Worm (Caenorhabditis elegans): ENCODE measurements around the gene clc-19.

The clc-19 gene

DNA sequence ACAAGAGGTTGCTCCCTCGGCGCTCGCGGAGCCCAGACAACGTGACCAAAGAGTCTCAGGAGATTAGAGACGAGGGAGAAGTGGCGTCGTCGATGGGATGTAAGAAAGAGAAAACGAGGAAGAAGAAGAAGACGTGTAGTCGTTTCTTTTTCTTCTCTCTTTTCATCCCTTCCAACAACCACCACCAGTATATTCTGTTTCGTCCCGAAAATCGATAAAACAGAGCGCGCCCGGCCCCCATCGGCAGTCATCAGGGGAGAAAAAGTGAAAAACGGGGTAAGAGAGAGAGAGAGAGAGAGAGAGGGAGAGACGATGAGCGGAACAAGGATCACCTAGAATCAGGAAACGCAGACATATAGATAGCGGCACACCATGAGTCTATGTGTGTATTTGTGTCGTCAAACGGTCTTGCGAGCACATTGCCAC is 14.5 kb upstream of the clc-19 start:
- peak; percentile 79 for TF ChIP-seq egl-13 (tag; optimal IDR thresholded peaks at IDR 0.05)
- no peak for TF ChIP-seq hpl-2 (GFP tag; optimal IDR thresholded peaks at IDR 0.05)
- no peak for TF ChIP-seq hlh-17 (GFP tag; optimal IDR thresholded peaks at IDR 0.05; ENCODE audit: borderline replicate concordance)
- no peak for TF ChIP-seq unc-62 (GFP tag; optimal IDR thresholded peaks at IDR 0.05)
- no peak for TF ChIP-seq C04F5.9 (tag; optimal IDR thresholded peaks at IDR 0.05)
- TF ChIP-seq C34B4.2 (tag; optimal IDR thresholded peaks at IDR 0.05): no peak
- TF ChIP-seq ets-5 (GFP tag; IDR thresholded peaks at IDR 0.05): no peak
- no peak for TF ChIP-seq nhr-237 (tag; optimal IDR thresholded peaks at IDR 0.05)
- peak in 2 of 6 experiments; percentile 14 to 52 for TF ChIP-seq elt-3 (tag; optimal IDR thresholded peaks at IDR 0.05)
- TF ChIP-seq jun-1 (tag; optimal IDR thresholded peaks at IDR 0.05): peak; percentile 77
- peak; percentile 90 for TF ChIP-seq fkh-10 (GFP tag; optimal IDR thresholded peaks at IDR 0.05)
- peak; percentile 40 for TF ChIP-seq lir-3 (tag; optimal IDR thresholded peaks at IDR 0.05; ENCODE audit: poor library complexity)
- no peak for TF ChIP-seq mef-2 (tag; optimal IDR thresholded peaks at IDR 0.05)
- peak; percentile 40 for TF ChIP-seq C16A3.4 (tag; optimal IDR thresholded peaks at IDR 0.05)
- peak; percentile 97 for TF ChIP-seq blmp-1 (tag; optimal IDR thresholded peaks at IDR 0.05)
- peak; percentile 96 for TF ChIP-seq lin-14 (GFP tag; optimal IDR thresholded peaks at IDR 0.05)
- peak; percentile 90 for TF ChIP-seq fkh-8 (tag; optimal IDR thresholded peaks at IDR 0.05)
- TF ChIP-seq nhr-20 (tag; optimal IDR thresholded peaks at IDR 0.05): peak; percentile 73
- peak; percentile 49 for TF ChIP-seq sox-4 (tag; optimal IDR thresholded peaks at IDR 0.05)
- TF ChIP-seq fos-1 (tag; optimal IDR thresholded peaks at IDR 0.05): peak; percentile 26
- TF ChIP-seq snpc-4 (tag; optimal IDR thresholded peaks at IDR 0.05): no peak
- TF ChIP-seq nhr-90 (tag; optimal IDR thresholded peaks at IDR 0.05; ENCODE audit: poor library complexity): peak; percentile 47
- TF ChIP-seq lsy-2 (tag; optimal IDR thresholded peaks at IDR 0.05): peak; percentile 62 to 76
- TF ChIP-seq snu-23 (GFP tag; optimal IDR thresholded peaks at IDR 0.05): peak; percentile 85
- TF ChIP-seq ztf-11 (tag; optimal IDR thresholded peaks at IDR 0.05): peak in 1 of 2 experiments; percentile 60
- no peak for TF ChIP-seq efl-3 (GFP tag; optimal IDR thresholded peaks at IDR 0.05)
- TF ChIP-seq rnt-1 (tag; optimal IDR thresholded peaks at IDR 0.05): peak; percentile 75
- peak; percentile 44 for TF ChIP-seq zag-1 (tag; optimal IDR thresholded peaks at IDR 0.05)
- peak; percentile 59 for TF ChIP-seq mep-1 (tag; optimal IDR thresholded peaks at IDR 0.05)
- peak; percentile 27 for TF ChIP-seq pax-3 (tag; optimal IDR thresholded peaks at IDR 0.05)
- peak; percentile 86 for TF ChIP-seq swsn-7 (tag; optimal IDR thresholded peaks at IDR 0.05)
- no peak for TF ChIP-seq hlh-4 (tag; optimal IDR thresholded peaks at IDR 0.05)
- TF ChIP-seq sup-37 (GFP tag; optimal IDR thresholded peaks at IDR 0.05): no peak
- peak; percentile 4 for TF ChIP-seq F16B12.6 (tag; optimal IDR thresholded peaks at IDR 0.05)
- TF ChIP-seq lin-35 (GFP tag; optimal IDR thresholded peaks at IDR 0.05): peak; percentile 49 to 50
- TF ChIP-seq fkh-4 (tag; optimal IDR thresholded peaks at IDR 0.05; ENCODE audit: borderline replicate concordance): no peak
- TF ChIP-seq nhr-11 (tag; optimal IDR thresholded peaks at IDR 0.05): peak; percentile 4
- no peak for TF ChIP-seq ztf-4 (tag; optimal IDR thresholded peaks at IDR 0.05)
- TF ChIP-seq pag-3 (tag; optimal IDR thresholded peaks at IDR 0.05; ENCODE audit: borderline replicate concordance, insufficient read depth): no peak
- TF ChIP-seq nhr-84 (tag; optimal IDR thresholded peaks at IDR 0.05): no peak
- TF ChIP-seq tbx-2 (tag; optimal IDR thresholded peaks at IDR 0.05): peak; percentile 77
- no peak for TF ChIP-seq ceh-8 (GFP tag; optimal IDR thresholded peaks at IDR 0.05)
- TF ChIP-seq lin-39 (tag; optimal IDR thresholded peaks at IDR 0.05): no peak
- peak; percentile 56 for TF ChIP-seq skn-1 (tag; optimal IDR thresholded peaks at IDR 0.05)
- no peak for TF ChIP-seq tlp-1 (tag; optimal IDR thresholded peaks at IDR 0.05)
- no peak for TF ChIP-seq unc-30 (tag; optimal IDR thresholded peaks at IDR 0.05)
- TF ChIP-seq ama-1 (optimal IDR thresholded peaks at IDR 0.05): no peak
- peak; percentile 57 for TF ChIP-seq nhr-19 (GFP tag; conservative IDR thresholded peaks at IDR 0.05)
- peak; percentile 26 for TF ChIP-seq lin-15B (tag; optimal IDR thresholded peaks at IDR 0.05)
- no peak for TF ChIP-seq elt-2 (tag; optimal IDR thresholded peaks at IDR 0.05)
- TF ChIP-seq egl-27 (tag; optimal IDR thresholded peaks at IDR 0.05): no peak
- no peak for TF ChIP-seq vab-15 (tag; optimal IDR thresholded peaks at IDR 0.05)
- TF ChIP-seq lin-13 (GFP tag; optimal IDR thresholded peaks at IDR 0.05): no peak
